Worm (Caenorhabditis elegans): ENCODE data around the gene F59F3.6.

DNA sequence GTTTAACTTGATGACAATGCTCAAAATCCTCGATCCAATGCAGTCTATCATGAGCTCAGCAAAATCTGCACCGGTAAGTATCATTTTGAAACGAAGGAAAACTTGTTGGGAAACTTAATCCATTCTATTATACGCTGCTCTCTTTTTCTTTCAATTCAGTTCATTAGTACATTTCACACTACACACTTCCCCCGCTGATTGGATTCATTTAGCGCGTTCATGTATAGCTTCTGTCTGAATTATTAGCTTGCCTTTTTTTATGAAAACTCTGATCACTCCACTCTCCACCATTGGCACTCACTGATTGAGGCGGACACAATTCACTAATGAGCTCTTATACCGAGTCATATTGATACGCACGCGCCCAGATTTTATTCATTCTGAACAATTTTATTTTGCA is 39.1 kb upstream of the F59F3.6 start:
- no peak for TF ChIP-seq ztf-11 (tag; optimal IDR thresholded peaks at IDR 0.05)
- no peak for TF ChIP-seq unc-130 (GFP tag; optimal IDR thresholded peaks at IDR 0.05)
- TF ChIP-seq Y75B8A.6 (GFP tag; IDR thresholded peaks at IDR 0.05) = no peak
- no peak for TF ChIP-seq Y105C5A.15 (GFP tag; IDR thresholded peaks at IDR 0.05)
- no peak for TF ChIP-seq madf-9 (GFP tag; conservative IDR thresholded peaks at IDR 0.05)

Data from whole organism, L4 larva.